Worm (Caenorhabditis elegans) whole organism, L3 larva: Measurements from ENCODE around the gene fipr-14.

Source experiments
- ama-1 ChIP-seq: fragments of 150-350 bp; optimal IDR thresholded peaks from 2 replicates; lab custom pipeline; 2018
- ceh-82 ChIP-seq: fragments of 150-350 bp; optimal IDR thresholded peaks from 2 replicates; lab custom pipeline; 2014; ENCODE audit warnings: missing biosample characterization, missing genetic modification characterization
- egl-27 ChIP-seq: sonication (generic microtip); optimal IDR thresholded peaks from 4 replicates; lab custom pipeline; 2017; ENCODE audit warnings: missing biosample characterization, missing genetic modification reagents, missing genetic modification characterization
- fkh-10 ChIP-seq: sonication (generic microtip); optimal IDR thresholded peaks from 2 replicates; lab custom pipeline; 2017; ENCODE audit warnings: missing biosample characterization, missing genetic modification reagents, missing genetic modification characterization
- hmg-11 ChIP-seq: sonication (generic microtip); optimal IDR thresholded peaks from 2 replicates; lab custom pipeline; 2016; ENCODE audit warnings: missing genetic modification characterization, missing compliant biosample characterization
- nhr-237 ChIP-seq: fragments of 150-350 bp; optimal IDR thresholded peaks from 2 replicates; lab custom pipeline; 2014; ENCODE audit warnings: missing biosample characterization, missing genetic modification characterization
- nhr-28 ChIP-seq: fragments of 150-350 bp; optimal IDR thresholded peaks from 2 replicates; lab custom pipeline; 2014; ENCODE audit warnings: missing biosample characterization, missing genetic modification characterization
- nhr-43 ChIP-seq: sonication (generic microtip); optimal IDR thresholded peaks from 2 replicates; lab custom pipeline; 2016; ENCODE audit warnings: mild to moderate bottlenecking, missing genetic modification characterization, missing compliant biosample characterization; ENCODE audit not compliant: poor library complexity, severe bottlenecking
- nhr-76 ChIP-seq: fragments of 150-350 bp; sonication (generic microtip); optimal IDR thresholded peaks from 5 replicates; lab custom pipeline; 2014; ENCODE audit warnings: missing biosample characterization, missing genetic modification characterization
- pha-4 ChIP-seq: fragments of 150-350 bp; optimal IDR thresholded peaks from 2 replicates; lab custom pipeline; 2014; ENCODE audit warnings: missing biosample characterization, missing genetic modification reagents, missing genetic modification characterization
- skn-1 ChIP-seq: fragments of 150-350 bp; optimal IDR thresholded peaks from 2 replicates; lab custom pipeline; 2014; ENCODE audit warnings: missing biosample characterization, missing genetic modification characterization
- zag-1 ChIP-seq: fragments of 150-350 bp; optimal IDR thresholded peaks from 2 replicates; lab custom pipeline; 2014; ENCODE audit warnings: missing biosample characterization, missing genetic modification characterization

DNA sequence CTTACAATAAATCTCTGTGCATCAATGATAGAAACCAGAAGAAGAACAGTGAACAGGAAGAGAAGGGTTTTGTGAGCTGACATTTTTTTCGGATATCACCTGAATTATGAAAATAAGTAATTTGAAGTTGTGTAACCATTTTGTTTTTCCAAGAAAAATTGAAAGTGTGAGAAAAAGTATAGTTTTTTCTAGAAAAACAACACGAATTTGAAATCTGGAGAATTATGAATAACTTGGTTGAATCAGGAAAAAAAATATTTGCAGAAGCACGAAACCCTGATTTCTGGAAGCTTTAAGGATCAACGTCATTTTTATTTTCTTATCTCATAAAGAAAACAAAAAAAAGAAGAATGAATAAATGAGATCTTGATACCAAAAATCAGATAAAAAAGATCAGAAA lies 2.4 kb upstream of the fipr-14 start, which contains the start of gene F13E9.12:
- TF ChIP-seq hmg-11, result no peak
- TF ChIP-seq egl-27 (tag; lab: Kevin White, UChicago), result no peak
- no peak for TF ChIP-seq pha-4
- no peak for TF ChIP-seq ceh-82 (tag; lab: Kevin White, UChicago)
- no peak for TF ChIP-seq nhr-43 (tag; lab: Kevin White, UChicago)
- TF ChIP-seq nhr-28 (tag; lab: Kevin White, UChicago), result no peak
- no peak for TF ChIP-seq ama-1 (lab: Kevin White, UChicago)
- no peak for TF ChIP-seq fkh-10 (GFP tag; lab: Kevin White, UChicago)
- no peak for TF ChIP-seq nhr-76
- no peak for TF ChIP-seq nhr-237 (tag; lab: Kevin White, UChicago)
- no peak for TF ChIP-seq zag-1 (tag; lab: Kevin White, UChicago)
- no peak for TF ChIP-seq skn-1 (tag; lab: Kevin White, UChicago)
